Fruit fly (Drosophila melanogaster): Measurements from ENCODE around the gene plum.

plum gene

DNA sequence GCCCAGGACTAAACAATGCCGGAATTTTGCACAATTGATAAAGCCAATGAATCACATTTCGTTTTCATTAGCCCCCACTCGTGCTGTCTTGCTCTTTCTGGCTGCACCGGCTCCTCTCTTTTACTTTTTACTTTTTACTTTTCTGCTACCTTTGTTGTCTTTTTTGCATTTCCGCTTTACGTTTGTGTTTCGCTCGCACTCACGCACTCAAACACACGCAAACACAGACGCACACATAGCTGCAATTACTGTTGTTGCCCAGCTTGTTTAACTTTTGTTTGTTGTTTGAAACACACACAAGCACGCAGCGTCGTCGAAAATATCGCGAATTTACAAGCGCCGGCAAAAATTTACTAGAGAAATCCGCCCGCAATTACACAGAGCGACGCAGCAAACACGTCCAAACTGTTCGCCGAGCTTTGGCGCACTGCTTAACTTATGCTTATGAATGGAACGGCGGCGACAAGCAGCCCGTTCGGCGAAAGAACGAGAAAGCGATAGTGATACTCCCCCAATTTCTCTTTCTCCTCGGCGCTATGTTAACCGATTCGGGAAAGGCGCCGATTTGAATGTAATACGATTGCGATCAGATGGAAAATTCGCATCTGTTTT is at the start of gene plum:
plum (minus strand) TSS at position 413 of the 612 bp plus-strand sequence.
- TF ChIP-seq Dll (optimal IDR thresholded peaks at IDR 0.05) (no peak), psq (optimal IDR thresholded peaks at IDR 0.05) (no peak), EcR (GFP tag; optimal IDR thresholded peaks at IDR 0.05) (no peak), usp (GFP tag; optimal IDR thresholded peaks at IDR 0.05) (no peak)

DNA sequence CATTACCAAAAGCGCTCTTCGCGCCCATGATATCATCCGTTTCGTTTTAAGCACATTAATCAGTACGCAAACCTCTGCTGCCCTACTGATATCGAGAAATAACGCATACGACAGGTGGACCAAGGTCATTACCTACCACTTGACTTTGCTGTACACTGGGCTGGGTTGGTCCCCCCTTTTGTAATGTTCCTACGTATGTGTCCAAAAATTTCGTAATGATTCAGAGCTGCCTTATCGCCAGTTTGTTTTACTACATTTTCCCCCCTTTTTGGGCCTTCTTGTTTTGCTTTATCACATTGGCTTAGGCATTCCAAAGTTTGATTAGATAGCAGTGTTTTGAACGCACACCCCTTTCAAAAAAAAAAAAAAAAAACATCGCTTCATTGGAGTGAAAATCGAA is 35.4 kb upstream of the plum start:
- TF ChIP-seq Dll (optimal IDR thresholded peaks at IDR 0.05) (no peak), psq (optimal IDR thresholded peaks at IDR 0.05) (no peak), usp (GFP tag; optimal IDR thresholded peaks at IDR 0.05) (no peak), pan (optimal IDR thresholded peaks at IDR 0.05) (no peak), EcR (GFP tag; optimal IDR thresholded peaks at IDR 0.05) (no peak), CG8478 (optimal IDR thresholded peaks at IDR 0.05) (no peak)

DNA sequence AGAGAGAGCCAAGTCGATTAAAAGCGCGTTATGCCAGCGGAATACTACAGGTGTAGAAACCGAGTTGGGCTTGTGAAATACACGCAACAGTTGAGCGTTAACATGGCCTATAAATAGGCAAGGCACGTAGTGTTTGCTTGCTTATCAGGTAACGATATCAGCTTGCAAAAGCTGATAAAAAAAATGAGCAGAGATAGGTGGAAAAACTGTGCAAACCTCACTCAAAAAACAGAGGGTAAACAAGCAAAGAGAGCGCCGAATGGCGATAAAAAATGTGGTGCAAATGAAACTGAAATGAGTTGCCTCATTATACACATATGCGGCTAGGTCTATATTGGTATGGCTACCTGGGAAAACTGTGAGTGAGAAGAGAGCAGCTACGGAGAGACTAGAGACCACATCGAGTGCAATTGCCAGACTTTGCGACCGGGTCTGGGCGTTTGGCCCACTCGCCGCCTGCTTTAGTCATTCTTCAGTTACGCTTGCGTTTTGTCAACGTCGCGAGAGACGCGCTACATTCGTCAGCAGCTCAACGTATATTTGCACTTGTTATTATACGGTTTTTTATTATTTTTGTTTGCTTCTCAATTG is 33.2 kb upstream of the plum start:
- TF ChIP-seq Dll (optimal IDR thresholded peaks at IDR 0.05) (peak; percentile 56), CG8478 (optimal IDR thresholded peaks at IDR 0.05) (no peak)

DNA sequence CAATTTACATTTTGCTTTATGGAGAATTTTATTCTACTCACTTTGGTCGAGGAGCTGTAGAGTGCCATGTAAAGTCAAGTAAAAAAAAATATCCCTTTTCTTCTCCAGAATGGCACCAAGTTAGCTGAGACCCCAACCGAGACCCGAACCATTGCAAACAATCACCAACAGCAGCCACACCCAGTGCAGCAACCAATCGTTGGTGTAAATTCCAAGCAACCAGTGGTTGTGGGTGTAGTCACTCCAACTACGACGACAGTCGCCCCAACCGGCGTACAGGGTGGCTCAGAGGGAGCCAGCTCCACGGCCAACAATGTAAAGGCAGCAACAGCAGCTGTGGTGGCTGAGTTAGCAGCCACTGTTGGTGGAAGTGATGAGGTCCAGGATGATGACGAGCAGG is 31.8 kb upstream of the plum start:
- TF ChIP-seq CG8478 (optimal IDR thresholded peaks at IDR 0.05) (no peak), EcR (GFP tag; optimal IDR thresholded peaks at IDR 0.05) (no peak), usp (GFP tag; optimal IDR thresholded peaks at IDR 0.05) (no peak), Dll (optimal IDR thresholded peaks at IDR 0.05) (no peak), pan (optimal IDR thresholded peaks at IDR 0.05) (no peak), psq (optimal IDR thresholded peaks at IDR 0.05) (no peak)

DNA sequence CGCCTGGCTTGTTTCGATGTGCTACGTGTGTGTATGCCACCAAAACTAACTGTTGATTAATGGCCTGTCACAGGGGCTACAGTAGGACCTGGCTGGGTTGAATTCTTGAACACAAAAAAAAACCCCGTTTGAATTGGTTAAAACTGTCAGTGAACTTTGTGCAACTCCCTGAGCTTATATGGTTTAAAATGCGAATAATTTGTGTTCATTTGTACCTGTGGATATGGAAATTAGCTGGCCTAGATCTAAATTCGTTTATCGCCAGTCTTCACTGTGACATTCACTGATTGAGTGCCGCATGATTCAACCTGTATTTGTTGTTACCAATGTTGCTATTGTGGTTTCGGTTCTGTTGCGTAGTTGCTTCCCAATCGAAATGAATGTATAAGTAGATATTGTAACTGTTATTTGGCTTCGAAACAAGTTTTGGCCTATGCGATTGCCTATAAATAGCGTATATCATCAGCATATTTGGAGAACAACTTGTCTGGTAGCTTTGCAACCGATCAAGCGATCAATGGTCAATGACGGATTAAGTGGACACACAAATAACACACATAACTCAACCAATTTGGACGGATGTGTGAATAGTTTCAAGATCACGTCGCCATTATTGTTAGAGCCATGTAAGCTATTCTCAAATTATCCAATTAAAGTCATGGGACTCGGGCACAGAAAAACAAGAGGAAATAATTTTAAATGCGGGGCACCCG is 22.7 kb upstream of the plum start:
- TF ChIP-seq usp (GFP tag; optimal IDR thresholded peaks at IDR 0.05) (no peak), CG8478 (optimal IDR thresholded peaks at IDR 0.05) (no peak), Dll (optimal IDR thresholded peaks at IDR 0.05) (no peak), psq (optimal IDR thresholded peaks at IDR 0.05) (no peak), EcR (GFP tag; optimal IDR thresholded peaks at IDR 0.05) (no peak), pan (optimal IDR thresholded peaks at IDR 0.05) (no peak)

DNA sequence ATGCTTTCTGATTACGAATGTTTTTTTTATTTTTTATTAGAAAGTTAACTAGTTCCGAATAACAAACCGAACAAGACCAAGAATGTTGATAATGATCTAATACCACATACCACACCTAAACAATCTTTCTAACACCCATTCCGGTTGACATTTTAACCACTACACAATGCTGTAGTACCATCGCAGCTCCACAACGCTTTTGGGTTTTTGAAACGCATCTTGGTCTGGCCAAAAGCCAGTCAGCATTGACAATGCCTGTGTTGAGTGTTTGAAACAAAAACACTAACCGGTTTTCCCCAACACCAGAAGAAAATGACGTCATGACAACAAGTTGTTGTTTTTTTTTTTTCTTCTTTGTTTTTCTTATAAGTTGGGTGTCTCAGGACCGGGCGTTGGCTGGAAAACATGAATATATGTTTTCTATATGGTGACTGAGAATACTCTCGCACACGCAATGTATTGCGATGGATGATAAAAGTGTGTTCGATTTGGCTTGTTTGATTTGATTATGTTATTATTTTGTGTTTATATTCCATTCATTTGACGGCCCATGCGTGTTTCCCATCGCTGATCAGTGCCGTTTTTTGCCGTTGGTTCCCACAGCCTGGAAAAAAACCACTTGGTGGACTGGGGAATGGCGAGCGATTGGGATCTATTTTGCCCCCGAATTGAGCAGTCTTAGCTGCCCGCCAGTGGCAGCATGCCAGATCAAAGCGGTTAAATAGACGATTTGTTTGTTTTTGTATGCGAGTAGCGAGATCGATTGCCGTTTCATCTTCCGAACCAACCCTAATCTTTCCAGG is 21.7 kb upstream of the plum start:
- no peak for TF ChIP-seq EcR (GFP tag; optimal IDR thresholded peaks at IDR 0.05)
- no peak for TF ChIP-seq usp (GFP tag; optimal IDR thresholded peaks at IDR 0.05)
- no peak for TF ChIP-seq pan (optimal IDR thresholded peaks at IDR 0.05)
- TF ChIP-seq psq (optimal IDR thresholded peaks at IDR 0.05): no peak
- TF ChIP-seq CG8478 (optimal IDR thresholded peaks at IDR 0.05): no peak
- TF ChIP-seq Dll (optimal IDR thresholded peaks at IDR 0.05): no peak

DNA sequence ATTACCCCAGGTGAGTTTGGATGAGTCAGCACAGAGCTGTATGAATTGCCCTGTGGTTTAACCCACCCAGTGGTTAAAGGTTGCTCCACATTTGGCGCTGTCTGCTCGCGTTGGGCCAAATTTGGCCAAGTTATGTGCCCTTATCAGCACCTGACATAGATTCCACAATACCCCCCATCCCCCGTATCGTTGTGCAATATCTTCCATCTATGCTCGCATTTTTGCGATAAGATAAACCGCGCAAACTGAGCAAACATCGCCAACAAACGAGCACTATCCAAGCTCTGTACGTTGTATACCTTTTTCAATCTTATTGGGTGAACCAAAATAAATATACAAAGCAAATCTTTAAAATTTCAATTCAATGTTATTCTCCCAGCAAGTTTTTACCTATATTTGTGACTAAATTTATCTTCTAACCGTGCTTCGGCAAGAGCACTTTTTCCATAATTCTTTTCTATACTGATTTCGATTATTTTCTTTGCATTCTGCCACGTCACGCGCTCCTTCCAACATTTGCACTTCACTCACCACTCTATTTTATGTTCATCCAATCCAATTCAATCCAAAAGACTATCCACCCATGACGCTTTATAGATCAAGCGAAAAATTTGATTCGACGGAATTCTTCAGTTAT is 20.7 kb upstream of the plum start:
- TF ChIP-seq pan (optimal IDR thresholded peaks at IDR 0.05) (no peak), EcR (GFP tag; optimal IDR thresholded peaks at IDR 0.05) (no peak), usp (GFP tag; optimal IDR thresholded peaks at IDR 0.05) (no peak), Dll (optimal IDR thresholded peaks at IDR 0.05) (no peak), psq (optimal IDR thresholded peaks at IDR 0.05) (no peak)

DNA sequence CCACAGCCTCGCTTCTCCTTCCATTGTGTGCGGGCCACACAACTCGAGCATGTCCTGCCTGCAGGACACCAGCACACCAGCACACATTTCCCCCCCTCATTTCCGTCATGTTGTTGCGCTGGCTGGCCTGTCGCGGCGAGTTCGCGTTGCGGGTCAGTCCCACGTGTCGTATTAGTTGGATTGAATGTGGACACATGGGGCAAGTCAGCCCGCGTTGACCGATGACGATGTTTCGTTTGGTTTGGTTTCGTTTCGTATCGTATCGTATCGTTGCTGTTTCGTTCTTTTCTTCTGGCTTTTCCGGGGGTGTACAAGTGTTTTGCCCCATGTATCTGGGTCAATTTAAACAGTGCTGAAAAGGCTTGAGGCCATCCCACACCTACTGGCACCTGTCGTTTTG is 18.3 kb upstream of the plum start:
- TF ChIP-seq usp (GFP tag; optimal IDR thresholded peaks at IDR 0.05): no peak
- TF ChIP-seq EcR (GFP tag; optimal IDR thresholded peaks at IDR 0.05): no peak

DNA sequence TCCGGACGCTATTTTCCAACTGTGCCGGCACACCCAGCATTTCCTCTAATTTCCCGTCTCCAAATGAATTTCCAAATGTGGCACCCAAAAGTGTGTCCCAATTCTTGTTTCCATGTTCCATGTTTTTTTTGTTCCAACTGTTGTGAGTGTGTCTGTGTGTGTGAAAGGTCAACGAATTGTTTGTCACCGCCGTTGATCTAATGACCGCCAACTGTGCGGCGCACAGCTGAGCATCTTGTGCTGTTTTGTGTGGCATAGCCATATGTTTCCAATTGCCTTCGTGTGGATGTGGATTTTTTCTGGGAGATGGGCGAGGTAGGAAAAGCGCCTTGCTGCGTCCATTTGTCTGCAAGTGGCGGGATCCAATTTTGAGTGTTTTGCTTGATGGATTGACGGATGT is 17.2 kb upstream of the plum start:
- TF ChIP-seq pan (optimal IDR thresholded peaks at IDR 0.05) (no peak), CG8478 (optimal IDR thresholded peaks at IDR 0.05) (no peak), psq (optimal IDR thresholded peaks at IDR 0.05) (no peak), usp (GFP tag; optimal IDR thresholded peaks at IDR 0.05) (no peak), Dll (optimal IDR thresholded peaks at IDR 0.05) (no peak), EcR (GFP tag; optimal IDR thresholded peaks at IDR 0.05) (no peak)

DNA sequence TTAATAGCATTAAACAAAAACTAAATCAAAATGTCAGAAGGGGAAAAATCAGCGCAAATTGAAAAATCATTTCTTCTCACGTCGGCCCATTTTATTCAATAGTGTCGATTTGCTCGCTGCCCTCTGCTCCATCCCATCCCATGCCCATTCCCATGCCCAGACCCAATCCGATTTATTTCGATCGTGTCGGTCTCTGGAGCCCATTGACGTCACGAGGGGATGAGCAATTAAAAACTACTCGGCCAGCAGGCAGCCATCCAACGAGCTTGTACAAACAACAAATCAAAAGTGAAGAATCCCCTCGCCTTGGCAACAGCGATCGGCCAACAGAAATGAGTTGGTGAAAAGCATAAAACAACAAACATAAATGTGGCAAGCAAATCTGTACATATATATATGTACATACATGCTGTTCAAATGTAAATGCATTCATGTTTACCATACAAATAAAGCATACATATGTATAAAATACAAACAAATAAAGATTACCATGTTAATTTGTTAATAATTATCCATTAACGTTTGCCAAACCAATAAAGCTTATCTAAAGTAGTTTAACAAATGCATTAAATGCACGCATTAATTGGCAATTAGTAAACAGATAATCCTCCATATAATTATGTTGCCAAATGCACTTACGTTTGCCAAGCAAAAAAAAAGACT is 14.7 kb upstream of the plum start:
- TF ChIP-seq pan (optimal IDR thresholded peaks at IDR 0.05): no peak

DNA sequence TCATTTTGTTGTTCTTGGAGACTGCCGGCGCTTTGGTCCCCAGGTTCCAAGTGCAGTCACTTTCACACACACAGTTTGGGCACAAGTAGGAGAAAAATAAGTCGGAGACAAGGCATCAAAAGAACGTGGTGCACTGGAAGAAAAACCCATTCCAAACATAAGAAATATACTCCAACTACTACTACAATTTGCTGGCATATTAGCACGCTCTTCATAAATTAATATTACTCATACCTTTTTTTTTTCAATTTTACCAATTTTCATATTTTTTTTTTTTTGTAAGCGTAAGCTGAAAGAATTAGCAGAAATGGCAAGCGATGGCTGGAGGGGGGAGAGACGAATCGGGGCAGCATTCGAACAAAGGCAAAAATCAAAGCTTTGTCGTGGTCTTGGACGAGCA is 13.9 kb upstream of the plum start:
- TF ChIP-seq EcR (GFP tag; optimal IDR thresholded peaks at IDR 0.05): no peak
- TF ChIP-seq psq (optimal IDR thresholded peaks at IDR 0.05): no peak
- TF ChIP-seq CG8478 (optimal IDR thresholded peaks at IDR 0.05): no peak
- no peak for TF ChIP-seq pan (optimal IDR thresholded peaks at IDR 0.05)
- no peak for TF ChIP-seq Dll (optimal IDR thresholded peaks at IDR 0.05)
- no peak for TF ChIP-seq usp (GFP tag; optimal IDR thresholded peaks at IDR 0.05)

DNA sequence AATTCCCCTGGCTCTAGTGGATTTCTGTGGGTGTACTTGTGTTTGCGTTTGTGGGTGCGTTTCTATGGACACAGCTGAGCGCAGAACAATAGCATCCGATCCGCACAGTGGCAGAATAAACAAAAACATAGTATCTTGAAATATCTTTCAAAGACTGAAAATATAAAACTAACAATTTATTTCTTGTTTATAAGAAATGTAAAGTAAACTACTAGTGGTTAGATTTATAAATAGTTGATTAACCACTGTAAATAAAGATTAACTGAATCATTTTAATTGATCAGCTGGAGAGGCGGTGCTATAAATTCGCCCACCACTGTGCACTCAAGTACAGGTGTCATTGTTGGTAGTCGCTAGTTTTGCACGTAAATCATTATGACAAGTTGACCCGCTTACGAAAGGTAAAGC is 12.6 kb upstream of the plum start:
- TF ChIP-seq pan (optimal IDR thresholded peaks at IDR 0.05) (no peak), CG8478 (optimal IDR thresholded peaks at IDR 0.05) (no peak), psq (optimal IDR thresholded peaks at IDR 0.05) (no peak), usp (GFP tag; optimal IDR thresholded peaks at IDR 0.05) (no peak), Dll (optimal IDR thresholded peaks at IDR 0.05) (no peak), EcR (GFP tag; optimal IDR thresholded peaks at IDR 0.05) (no peak)

All from whole organism.